Worm (Caenorhabditis elegans) whole organism, L3 larva: ENCODE measurements around the gene cat-4.

Experiments
- ZK546.5 ChIP-seq: sonication (generic microtip); optimal IDR thresholded peaks from 2 replicates; lab custom pipeline; 2017; ENCODE audit warnings: missing biosample characterization, missing genetic modification characterization
- nhr-76 ChIP-seq: fragments of 150-350 bp; sonication (generic microtip); optimal IDR thresholded peaks from 5 replicates; lab custom pipeline; 2014; ENCODE audit warnings: missing biosample characterization, missing genetic modification characterization

ce11 chrV:10592479-10592878 is 27.8 kb downstream of the cat-4 start, which contains the start of gene T21C9.9:
- no peak for TF ChIP-seq nhr-76 (tag; lab: Kevin White, UChicago)
- TF ChIP-seq ZK546.5 (tag; lab: Kevin White, UChicago): no peak
